Fruit fly (Drosophila melanogaster) whole organism, adult: ENCODE results near the gene CG10137.

Experiments
- CG11617 ChIP-seq: fragments of 200-800 bp; sonication (Bioruptor generic); optimal IDR thresholded peaks from 2 replicates; lab custom pipeline; 2017; ENCODE audit warnings: mild to moderate bottlenecking, missing biosample characterization, missing genetic modification reagents, missing genetic modification characterization
- CG1620 ChIP-seq: fragments of 200-800 bp; sonication (Bioruptor generic); optimal IDR thresholded peaks from 2 replicates; lab custom pipeline; 2016; ENCODE audit warnings: missing biosample characterization, missing genetic modification characterization
- CG33017 ChIP-seq: fragments of 200-800 bp; sonication (Bioruptor generic); optimal IDR thresholded peaks from 2 replicates; lab custom pipeline; 2018; ENCODE audit warnings: missing biosample characterization, mild to moderate bottlenecking, missing genetic modification characterization, moderate library complexity
- CG5204 ChIP-seq: fragments of 200-800 bp; sonication (Bioruptor generic); optimal IDR thresholded peaks from 2 replicates; lab custom pipeline; 2016; ENCODE audit warnings: missing biosample characterization, missing genetic modification characterization
- Clk ChIP-seq: fragments of 200-800 bp; sonication (Bioruptor generic); optimal IDR thresholded peaks from 2 replicates; lab custom pipeline; 2017; ENCODE audit warnings: missing biosample characterization, missing genetic modification characterization
- Crg-1 ChIP-seq: fragments of 200-800 bp; sonication (Bioruptor generic); optimal IDR thresholded peaks from 2 replicates; lab custom pipeline; 2016; ENCODE audit warnings: missing biosample characterization, missing genetic modification characterization
- Hr96 ChIP-seq: fragments of 200-800 bp; sonication (Bioruptor generic); optimal IDR thresholded peaks from 2 replicates; lab custom pipeline; 2016; ENCODE audit warnings: missing biosample characterization, missing genetic modification characterization
- bab1 ChIP-seq: fragments of 200-800 bp; sonication (Bioruptor generic); optimal IDR thresholded peaks from 3 replicates; lab custom pipeline; 2019; ENCODE audit warnings: missing biosample characterization, mild to moderate bottlenecking, missing genetic modification characterization, moderate library complexity
- cic ChIP-seq: fragments of 200-800 bp; sonication (Bioruptor generic); optimal IDR thresholded peaks from 2 replicates; lab custom pipeline; 2017; ENCODE audit warnings: missing biosample characterization, mild to moderate bottlenecking, missing genetic modification characterization, moderate library complexity
- kay ChIP-seq: fragments of 200-800 bp; sonication (Bioruptor generic); peaks from one replicate; lab custom pipeline; 2016; ENCODE audit warnings: missing biosample characterization, missing genetic modification characterization, borderline replicate concordance
- ovo ChIP-seq: fragments of 200-800 bp; sonication (Bioruptor generic); optimal IDR thresholded peaks from 2 replicates; lab custom pipeline; 2016; ENCODE audit warnings: missing biosample characterization, missing genetic modification characterization
- pad ChIP-seq: fragments of 200-800 bp; sonication (Bioruptor generic); optimal IDR thresholded peaks from 3 replicates; lab custom pipeline; 2017; ENCODE audit warnings: missing biosample characterization, missing genetic modification characterization, mild to moderate bottlenecking, moderate library complexity, missing genetic modification reagents

DNA sequence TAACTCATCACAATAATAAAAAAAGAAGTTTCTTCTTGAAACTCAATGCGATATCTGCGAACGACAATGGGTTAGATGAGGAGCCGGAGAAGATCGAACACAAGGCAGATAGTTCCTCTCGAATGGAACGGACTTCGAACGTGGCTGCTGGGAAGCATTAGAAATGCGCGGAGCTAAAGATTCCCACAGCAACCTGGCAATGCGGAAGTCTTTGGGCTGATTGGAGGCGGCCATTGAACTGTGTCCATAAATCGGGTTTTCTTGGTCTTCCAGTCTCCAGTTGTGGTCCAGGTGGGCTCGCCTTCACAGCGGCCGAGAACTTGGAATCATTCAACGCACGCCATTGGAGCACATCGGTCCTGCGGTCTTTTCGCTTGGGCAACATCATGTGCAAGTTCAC, 13.8 kb downstream of the CG10137 start, which contains the start of gene CG13081:
- no peak for TF ChIP-seq Hr96 (GFP tag; lab: Kevin White, UChicago)
- TF ChIP-seq Crg-1 (GFP tag; lab: Kevin White, UChicago), result no peak
- TF ChIP-seq kay (GFP tag; lab: Kevin White, UChicago), result no peak
- no peak for TF ChIP-seq cic
- TF ChIP-seq Clk (GFP tag; lab: Kevin White, UChicago), result no peak
- TF ChIP-seq CG33017, result no peak
- no peak for TF ChIP-seq bab1 (GFP tag; lab: Kevin White, UChicago)
- no peak for TF ChIP-seq pad
- TF ChIP-seq CG11617 (GFP tag; lab: Kevin White, UChicago), result no peak
- no peak for TF ChIP-seq ovo
- TF ChIP-seq CG5204, result no peak
- TF ChIP-seq CG1620, result no peak
